Worm (Caenorhabditis elegans) whole organism, late embryonic: Measurements from ENCODE around the gene F07F6.8.

Experiments
- Y22D7AL.16 ChIP-seq: sonication (generic microtip); optimal IDR thresholded peaks from 2 replicates; lab custom pipeline; 2016; ENCODE audit warnings: missing genetic modification characterization, missing compliant biosample characterization
- ama-1 ChIP-seq: fragments of 150-350 bp; optimal IDR thresholded peaks from 2 replicates; lab custom pipeline; 2014
- ceh-2 ChIP-seq: sonication (generic microtip); optimal IDR thresholded peaks from 2 replicates; lab custom pipeline; 2016; ENCODE audit warnings: missing genotype, missing genetic modification characterization, missing compliant biosample characterization
- ceh-48 ChIP-seq: sonication (generic microtip); optimal IDR thresholded peaks from 2 replicates; lab custom pipeline; 2016; ENCODE audit warnings: missing genetic modification characterization, inconsistent platforms, missing compliant biosample characterization
- elt-2 ChIP-seq: sonication (generic microtip); optimal IDR thresholded peaks from 2 replicates; lab custom pipeline; 2016; ENCODE audit warnings: missing genetic modification reagents, missing genetic modification characterization, missing compliant biosample characterization
- fkh-6 ChIP-seq: sonication (generic microtip); optimal IDR thresholded peaks from 2 replicates; lab custom pipeline; 2016; ENCODE audit warnings: missing genetic modification characterization, missing compliant biosample characterization
- hlh-6 ChIP-seq: sonication (generic microtip); optimal IDR thresholded peaks from 2 replicates; lab custom pipeline; 2016; ENCODE audit warnings: missing genotype, missing genetic modification characterization, missing compliant biosample characterization
- pha-4 ChIP-seq: fragments of 150-350 bp; optimal IDR thresholded peaks from 2 replicates; lab custom pipeline; 2018; ENCODE audit warnings: missing biosample characterization, missing genetic modification reagents, missing genetic modification characterization
- unc-42 ChIP-seq: sonication (generic microtip); optimal IDR thresholded peaks from 2 replicates; lab custom pipeline; 2016; ENCODE audit warnings: missing genotype, missing genetic modification characterization, missing compliant biosample characterization
- unc-55 ChIP-seq: sonication (generic microtip); optimal IDR thresholded peaks from 2 replicates; lab custom pipeline; 2017; ENCODE audit warnings: missing biosample characterization, missing genetic modification reagents, missing genetic modification characterization

DNA sequence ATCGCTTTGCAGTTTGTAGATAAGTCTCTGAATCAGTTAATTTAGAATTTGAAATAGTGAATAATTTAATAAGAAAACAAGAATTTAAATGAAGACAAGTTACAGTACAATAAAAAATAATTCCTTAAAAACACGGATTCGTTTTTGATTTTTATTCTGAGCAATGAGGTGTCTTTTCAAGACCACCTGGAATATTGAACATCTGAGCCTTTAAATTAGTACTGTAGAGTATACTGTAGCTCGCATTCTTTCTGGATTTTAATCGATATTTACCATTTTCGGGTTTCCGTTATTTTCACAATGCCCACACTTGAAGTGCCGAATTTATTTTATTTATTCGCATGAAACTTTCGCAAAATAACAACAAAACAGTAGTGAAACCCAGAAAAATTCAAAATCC, 1.7 kb downstream of the F07F6.8 start, which contains the start of gene F07F6.7:
- TF ChIP-seq ceh-2 (tag; lab: Kevin White, UChicago) = no peak
- no peak for TF ChIP-seq ceh-48 (tag; lab: Kevin White, UChicago)
- no peak for TF ChIP-seq Y22D7AL.16 (tag; lab: Kevin White, UChicago)
- no peak for TF ChIP-seq unc-55 (GFP tag; lab: Kevin White, UChicago)
- TF ChIP-seq unc-42 = no peak
- no peak for TF ChIP-seq ama-1
- TF ChIP-seq elt-2 (tag; lab: Kevin White, UChicago) = no peak
- TF ChIP-seq fkh-6 (tag; lab: Kevin White, UChicago) = no peak
- no peak for TF ChIP-seq hlh-6 (tag; lab: Kevin White, UChicago)
- TF ChIP-seq pha-4 (tag; lab: Kevin White, UChicago) = no peak
